Fruit fly (Drosophila melanogaster): ENCODE data around the gene Slu7.

The Slu7 gene

DNA sequence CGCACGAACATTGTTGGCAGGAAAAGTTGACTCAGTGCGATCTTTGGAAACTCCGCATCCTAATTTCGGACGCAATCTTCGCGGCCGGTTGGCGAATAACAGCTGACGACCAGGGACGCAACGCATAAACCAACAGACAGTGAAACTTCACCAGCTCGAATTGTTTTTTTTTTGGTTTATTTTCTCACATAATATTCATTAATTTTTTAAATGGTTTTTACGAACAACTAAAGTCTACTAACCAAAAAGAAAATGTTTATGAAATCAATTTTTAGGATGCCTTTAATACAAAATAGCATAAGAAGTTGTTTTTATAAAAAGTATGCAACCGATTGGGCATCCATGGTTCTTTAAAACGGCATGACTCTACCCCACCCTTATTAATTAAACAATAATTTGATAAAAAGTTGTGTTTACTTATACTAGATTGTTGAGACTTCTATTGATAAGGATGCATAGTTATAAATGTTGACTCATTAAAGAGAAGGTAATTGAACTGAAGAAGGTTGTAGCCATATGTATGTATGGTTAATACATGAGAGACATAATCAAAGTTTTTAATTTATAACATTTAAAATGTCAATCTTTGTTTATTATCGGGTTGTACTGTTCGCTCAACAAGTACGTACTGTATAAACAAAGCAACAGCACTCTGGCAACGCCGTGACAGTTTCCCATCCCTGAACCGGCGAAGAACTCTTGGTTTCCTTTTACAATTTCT, 4.8 kb downstream of the Slu7 start, which contains the start of the genes beta4GalNAcTB and Cpsf100:
beta4GalNAcTB (minus strand) TSS at position 100 of the 721 bp plus-strand sequence.
Cpsf100 (plus strand) TSS at position 665 of the 721 bp plus-strand sequence.
- peak; percentile 69 for TF ChIP-seq CG6792 (GFP tag; optimal IDR thresholded peaks at IDR 0.05)
- peak; percentile 1 for TF ChIP-seq CG1621 (tag; optimal IDR thresholded peaks at IDR 0.05)
- TF ChIP-seq dac (GFP tag; optimal IDR thresholded peaks at IDR 0.05): peak; percentile 47
- TF ChIP-seq CG31627 (GFP tag; optimal IDR thresholded peaks at IDR 0.05): peak; percentile 85
- peak; percentile 27; the same call in 1 of the 2 replicates for TF ChIP-seq Gug (GFP tag; IDR thresholded peaks at IDR 0.05)
- peak; percentile 7; the same call in 1 of the 2 replicates for TF ChIP-seq CG11294 (GFP tag; IDR thresholded peaks at IDR 0.05)
- TF ChIP-seq esn (GFP tag; optimal IDR thresholded peaks at IDR 0.05): peak; percentile 91
- TF ChIP-seq pdm3 (GFP tag; optimal IDR thresholded peaks at IDR 0.05): peak; percentile 86
- TF ChIP-seq Eip78C (GFP tag): peak; percentile 94
- peak; percentile 79 for TF ChIP-seq CG8632 (GFP tag; optimal IDR thresholded peaks at IDR 0.05)
- TF ChIP-seq CG15336 (GFP tag; IDR thresholded peaks at IDR 0.05): peak; percentile 35; the same call in 1 of the 2 replicates
- peak; percentile 78 for TF ChIP-seq CG3919 (GFP tag; optimal IDR thresholded peaks at IDR 0.05)
- peak; percentile 77 for TF ChIP-seq fd59A (GFP tag; optimal IDR thresholded peaks at IDR 0.05)
- TF ChIP-seq CG6163 (GFP tag; IDR thresholded peaks at IDR 0.05): peak; percentile 41
- no peak for TF ChIP-seq Hr38 (GFP tag; optimal IDR thresholded peaks at IDR 0.05)
- TF ChIP-seq CG32006 (GFP tag; optimal IDR thresholded peaks at IDR 0.05): peak; percentile 91
- peak; percentile 64 for TF ChIP-seq CG8319 (GFP tag; optimal IDR thresholded peaks at IDR 0.05)
- TF ChIP-seq svp (GFP tag): peak; percentile 89
- no peak for TF ChIP-seq CG4318 (GFP tag; optimal IDR thresholded peaks at IDR 0.05)
- TF ChIP-seq CG6276 (GFP tag; optimal IDR thresholded peaks at IDR 0.05): no peak
- peak; percentile 80 for TF ChIP-seq OdsH (GFP tag; optimal IDR thresholded peaks at IDR 0.05)
- TF ChIP-seq achi (GFP tag; optimal IDR thresholded peaks at IDR 0.05): peak; percentile 74
- peak in 1 of 2 experiments; percentile 93 for TF ChIP-seq salr (GFP tag; optimal IDR thresholded peaks at IDR 0.05)
- peak; percentile 84 for TF ChIP-seq CG34406 (GFP tag; optimal IDR thresholded peaks at IDR 0.05)
- TF ChIP-seq CG6808 (GFP tag; optimal IDR thresholded peaks at IDR 0.05): no peak
- no peak for TF ChIP-seq CG9139 (GFP tag; optimal IDR thresholded peaks at IDR 0.05)
- TF ChIP-seq Met (GFP tag; optimal IDR thresholded peaks at IDR 0.05): peak; percentile 73
- TF ChIP-seq CG6854 (GFP tag; optimal IDR thresholded peaks at IDR 0.05): peak; percentile 41
- TF ChIP-seq cyc (GFP tag; optimal IDR thresholded peaks at IDR 0.05): peak; percentile 82
- TF ChIP-seq lz (GFP tag; optimal IDR thresholded peaks at IDR 0.05): peak; percentile 88
- peak; percentile 90 for TF ChIP-seq Sox15 (GFP tag; optimal IDR thresholded peaks at IDR 0.05)
- TF ChIP-seq CG11902 (GFP tag; optimal IDR thresholded peaks at IDR 0.05): peak; percentile 87
- TF ChIP-seq fd85E (GFP tag; optimal IDR thresholded peaks at IDR 0.05): no peak
- peak; percentile 81 for TF ChIP-seq Ets21C (GFP tag; optimal IDR thresholded peaks at IDR 0.05)
- TF ChIP-seq CG7368 (GFP tag; optimal IDR thresholded peaks at IDR 0.05): no peak
- peak; percentile 84 for TF ChIP-seq Hr39 (GFP tag; optimal IDR thresholded peaks at IDR 0.05)
- no peak for TF ChIP-seq dsx (GFP tag; optimal IDR thresholded peaks at IDR 0.05; ENCODE audit: poor library complexity, severe bottlenecking)
- peak; percentile 53 for TF ChIP-seq Blimp-1 (GFP tag; optimal IDR thresholded peaks at IDR 0.05)
- peak; percentile 68 for TF ChIP-seq Hr4 (GFP tag; optimal IDR thresholded peaks at IDR 0.05)
- TF ChIP-seq vri (GFP tag; optimal IDR thresholded peaks at IDR 0.05): no peak
- peak; percentile 70 for TF ChIP-seq CG10669 (GFP tag; optimal IDR thresholded peaks at IDR 0.05)
- TF ChIP-seq CG3032 (tag; optimal IDR thresholded peaks at IDR 0.05): peak; percentile 73
- peak; percentile 67 for TF ChIP-seq eg (GFP tag; IDR thresholded peaks at IDR 0.05)
- peak; percentile 68 for TF ChIP-seq Ets96B (tag; optimal IDR thresholded peaks at IDR 0.05)
- peak; percentile 81 for TF ChIP-seq Sox14 (GFP tag; optimal IDR thresholded peaks at IDR 0.05)
- peak; percentile 89 for TF ChIP-seq fkh (GFP tag; optimal IDR thresholded peaks at IDR 0.05)
- no peak for TF ChIP-seq CG16779 (tag; optimal IDR thresholded peaks at IDR 0.05)
- TF ChIP-seq spab (GFP tag; optimal IDR thresholded peaks at IDR 0.05): peak; percentile 64
- TF ChIP-seq topi (GFP tag; optimal IDR thresholded peaks at IDR 0.05): peak; percentile 84
- TF ChIP-seq CG8119 (GFP tag; IDR thresholded peaks at IDR 0.05): peak; percentile 65
- no peak for TF ChIP-seq Eip93F (GFP tag; optimal IDR thresholded peaks at IDR 0.05)

Measured in whole organism, prepupa.